Fruit fly (Drosophila melanogaster) whole organism, prepupa: Measurements from ENCODE around the gene CG9667.

Experiments used
- Blimp-1 ChIP-seq: fragments of 200-800 bp; sonication (Bioruptor generic); optimal IDR thresholded peaks from 3 replicates; lab custom pipeline; 2017; ENCODE audit warnings: missing biosample characterization, missing genetic modification characterization, mild to moderate bottlenecking, moderate library complexity, missing genetic modification reagents
- CG10669 ChIP-seq: fragments of 200-800 bp; sonication (Bioruptor generic); optimal IDR thresholded peaks from 3 replicates; lab custom pipeline; 2018; ENCODE audit warnings: missing biosample characterization, mild to moderate bottlenecking, missing genetic modification characterization, moderate library complexity
- CG11294 ChIP-seq: fragments of 200-800 bp; sonication (Bioruptor generic); IDR thresholded peaks from 2 replicates; pipeline ENCODE4 v1.3.6; 2022; ENCODE audit warnings: missing biosample characterization, missing genetic modification characterization
- CG11762 ChIP-seq: fragments of 200-800 bp; sonication (Bioruptor generic); optimal IDR thresholded peaks from 3 replicates; lab custom pipeline; 2016; ENCODE audit warnings: missing biosample characterization, missing genetic modification characterization; ENCODE audit not compliant: insufficient read depth
- CG11902 ChIP-seq: fragments of 200-800 bp; sonication (Bioruptor generic); optimal IDR thresholded peaks from 3 replicates; lab custom pipeline; 2016; ENCODE audit warnings: missing biosample characterization, missing genetic modification characterization
- CG15336 ChIP-seq: fragments of 200-800 bp; sonication (Bioruptor generic); IDR thresholded peaks from 2 replicates; pipeline ENCODE4 v1.3.6; 2022; ENCODE audit warnings: missing biosample characterization, missing genetic modification characterization
- CG16779 ChIP-seq: fragments of 200-800 bp; sonication (Bioruptor generic); optimal IDR thresholded peaks from 3 replicates; lab custom pipeline; 2017; ENCODE audit warnings: missing biosample characterization, mild to moderate bottlenecking, missing genetic modification characterization
- CG3032 ChIP-seq: fragments of 200-800 bp; optimal IDR thresholded peaks from 2 replicates; lab custom pipeline; 2019; ENCODE audit warnings: missing biosample characterization, mild to moderate bottlenecking, missing genetic modification characterization, moderate library complexity
- CG31627 ChIP-seq: fragments of 200-800 bp; sonication (Bioruptor generic); optimal IDR thresholded peaks from 3 replicates; lab custom pipeline; 2016; ENCODE audit warnings: missing biosample characterization, missing genetic modification characterization
- CG32006 ChIP-seq: fragments of 200-800 bp; sonication (Bioruptor generic); optimal IDR thresholded peaks from 3 replicates; lab custom pipeline; 2017; ENCODE audit warnings: missing biosample characterization, mild to moderate bottlenecking, missing genetic modification characterization
- CG34406 ChIP-seq: fragments of 200-800 bp; sonication (Bioruptor generic); optimal IDR thresholded peaks from 3 replicates; lab custom pipeline; 2016; ENCODE audit warnings: missing biosample characterization, missing genetic modification characterization
- CG3919 ChIP-seq: fragments of 200-800 bp; sonication (Bioruptor generic); optimal IDR thresholded peaks from 3 replicates; lab custom pipeline; 2016; ENCODE audit warnings: missing biosample characterization, missing genetic modification characterization
- CG4318 ChIP-seq: fragments of 200-800 bp; sonication (Bioruptor generic); optimal IDR thresholded peaks from 3 replicates; lab custom pipeline; 2017; ENCODE audit warnings: missing biosample characterization, mild to moderate bottlenecking, missing genetic modification characterization
- CG6163 ChIP-seq: fragments of 200-800 bp; sonication (Bioruptor generic); IDR thresholded peaks from 3 replicates; pipeline ENCODE4 v1.3.6; 2022; ENCODE audit warnings: missing biosample characterization, missing genetic modification characterization
- CG6792 ChIP-seq: fragments of 200-800 bp; sonication (Bioruptor generic); optimal IDR thresholded peaks from 3 replicates; lab custom pipeline; 2016; ENCODE audit warnings: missing biosample characterization, missing genetic modification characterization
- CG6808 ChIP-seq: fragments of 200-800 bp; sonication (Bioruptor generic); optimal IDR thresholded peaks from 3 replicates; lab custom pipeline; 2017; ENCODE audit warnings: missing biosample characterization, missing genetic modification characterization, mild to moderate bottlenecking, moderate library complexity, missing genetic modification reagents
- CG6854 ChIP-seq: fragments of 200-800 bp; sonication (Bioruptor generic); optimal IDR thresholded peaks from 2 replicates; lab custom pipeline; 2017; ENCODE audit warnings: missing biosample characterization, mild to moderate bottlenecking, missing genetic modification characterization
- CG7368 ChIP-seq: fragments of 200-800 bp; sonication (Bioruptor generic); optimal IDR thresholded peaks from 3 replicates; lab custom pipeline; 2016; ENCODE audit warnings: missing biosample characterization, missing genetic modification characterization
- CG8119 ChIP-seq: fragments of 200-800 bp; sonication (Bioruptor generic); IDR thresholded peaks from 3 replicates; pipeline ENCODE4 v1.3.6; 2022; ENCODE audit warnings: missing biosample characterization, missing genetic modification characterization
- CG8319 ChIP-seq: fragments of 200-800 bp; sonication (Bioruptor generic); optimal IDR thresholded peaks from 3 replicates; lab custom pipeline; 2016; ENCODE audit warnings: missing biosample characterization, missing genetic modification characterization
- CG8632 ChIP-seq: fragments of 200-800 bp; sonication (Bioruptor generic); optimal IDR thresholded peaks from 3 replicates; lab custom pipeline; 2016; ENCODE audit warnings: missing biosample characterization, missing genetic modification characterization
- CG9139 ChIP-seq: fragments of 200-800 bp; sonication (Bioruptor generic); optimal IDR thresholded peaks from 3 replicates; lab custom pipeline; 2017; ENCODE audit warnings: missing biosample characterization, mild to moderate bottlenecking, missing genetic modification characterization
- Eip75B ChIP-seq: fragments of 200-800 bp; sonication (Bioruptor generic); optimal IDR thresholded peaks from 3 replicates; lab custom pipeline; 2016; ENCODE audit warnings: missing biosample characterization, missing genetic modification characterization
- Eip78C ChIP-seq: fragments of 200-800 bp; sonication (Bioruptor generic); peaks from one replicate; lab custom pipeline; 2016; ENCODE audit warnings: missing biosample characterization, missing genetic modification characterization
- Eip93F ChIP-seq: fragments of 200-800 bp; sonication (Bioruptor generic); optimal IDR thresholded peaks from 2 replicates; lab custom pipeline; 2016; ENCODE audit warnings: missing biosample characterization, mild to moderate bottlenecking, missing genetic modification characterization
- Ets96B ChIP-seq: fragments of 200-800 bp; optimal IDR thresholded peaks from 2 replicates; lab custom pipeline; 2019; ENCODE audit warnings: missing biosample characterization, mild to moderate bottlenecking, missing genetic modification characterization, moderate library complexity
- Gug ChIP-seq: fragments of 200-800 bp; sonication (Bioruptor generic); IDR thresholded peaks from 2 replicates; pipeline ENCODE4 v1.3.6; 2022; ENCODE audit warnings: missing biosample characterization, missing genetic modification characterization
- Hr38 ChIP-seq: sonication (Bioruptor generic); optimal IDR thresholded peaks from 2 replicates; lab custom pipeline; 2016; ENCODE audit warnings: missing biosample characterization, missing genetic modification characterization
- Hr39 ChIP-seq: fragments of 200-800 bp; sonication (Bioruptor generic); optimal IDR thresholded peaks from 2 replicates; lab custom pipeline; 2016; ENCODE audit warnings: missing biosample characterization, missing genetic modification characterization
- Hr4 ChIP-seq: fragments of 200-800 bp; sonication (Bioruptor generic); optimal IDR thresholded peaks from 3 replicates; lab custom pipeline; 2016; ENCODE audit warnings: missing biosample characterization, missing genetic modification characterization
- Lpt ChIP-seq: fragments of 200-800 bp; sonication (Bioruptor generic); optimal IDR thresholded peaks from 3 replicates; lab custom pipeline; 2016; ENCODE audit warnings: missing biosample characterization, missing genetic modification characterization
- Met ChIP-seq: fragments of 200-800 bp; sonication (Bioruptor generic); optimal IDR thresholded peaks from 3 replicates; lab custom pipeline; 2016; ENCODE audit warnings: missing biosample characterization, missing genetic modification characterization
- Smox ChIP-seq: fragments of 200-800 bp; sonication (Bioruptor generic); optimal IDR thresholded peaks from 3 replicates; lab custom pipeline; 2016; ENCODE audit warnings: missing biosample characterization, missing genetic modification characterization
- Sox14 ChIP-seq: fragments of 200-800 bp; sonication (Bioruptor generic); optimal IDR thresholded peaks from 3 replicates; lab custom pipeline; 2016; ENCODE audit warnings: missing biosample characterization, missing genetic modification characterization
- Sox15 ChIP-seq: fragments of 200-800 bp; sonication (Bioruptor generic); optimal IDR thresholded peaks from 3 replicates; lab custom pipeline; 2016; ENCODE audit warnings: missing biosample characterization, missing genetic modification characterization
- achi ChIP-seq: fragments of 200-800 bp; sonication (Bioruptor generic); optimal IDR thresholded peaks from 3 replicates; lab custom pipeline; 2016; ENCODE audit warnings: missing biosample characterization, missing genetic modification characterization
- acj6 ChIP-seq: fragments of 200-800 bp; sonication (Bioruptor generic); optimal IDR thresholded peaks from 3 replicates; lab custom pipeline; 2016; ENCODE audit warnings: missing biosample characterization, missing genetic modification characterization
- cyc ChIP-seq: fragments of 200-800 bp; sonication (Bioruptor generic); optimal IDR thresholded peaks from 3 replicates; lab custom pipeline; 2016; ENCODE audit warnings: missing biosample characterization, missing genetic modification characterization
- dac ChIP-seq: fragments of 200-800 bp; sonication (Bioruptor generic); optimal IDR thresholded peaks from 2 replicates; lab custom pipeline; 2017; ENCODE audit warnings: missing biosample characterization, mild to moderate bottlenecking, missing genetic modification characterization
- dsx ChIP-seq: fragments of 200-800 bp; optimal IDR thresholded peaks from 3 replicates; lab custom pipeline; 2019; ENCODE audit warnings: missing biosample characterization, mild to moderate bottlenecking, missing genetic modification characterization, moderate library complexity; ENCODE audit not compliant: poor library complexity, severe bottlenecking
- eg ChIP-seq: fragments of 200-800 bp; sonication (Bioruptor generic); IDR thresholded peaks from 3 replicates; pipeline ENCODE4 v1.3.6; 2022; ENCODE audit warnings: missing biosample characterization, missing genetic modification characterization
- esn ChIP-seq: fragments of 200-800 bp; sonication (Bioruptor generic); optimal IDR thresholded peaks from 2 replicates; lab custom pipeline; 2016; ENCODE audit warnings: missing biosample characterization, mild to moderate bottlenecking, missing genetic modification characterization, moderate library complexity
- fd85E ChIP-seq: fragments of 200-800 bp; sonication (Bioruptor generic); optimal IDR thresholded peaks from 3 replicates; lab custom pipeline; 2016; ENCODE audit warnings: missing biosample characterization, missing genetic modification characterization
- fkh ChIP-seq: fragments of 200-800 bp; sonication (Bioruptor generic); optimal IDR thresholded peaks from 3 replicates; lab custom pipeline; 2017; ENCODE audit warnings: missing biosample characterization, mild to moderate bottlenecking, missing genetic modification characterization, moderate library complexity
- lz ChIP-seq: fragments of 200-800 bp; sonication (Bioruptor generic); optimal IDR thresholded peaks from 3 replicates; lab custom pipeline; 2016; ENCODE audit warnings: missing biosample characterization, missing genetic modification characterization
- net ChIP-seq: fragments of 200-800 bp; sonication (Bioruptor generic); optimal IDR thresholded peaks from 3 replicates; lab custom pipeline; 2016; ENCODE audit warnings: missing biosample characterization, missing genetic modification characterization
- salr ChIP-seq, 2 experiments: fragments of 200-800 bp; sonication (Bioruptor generic); optimal IDR thresholded peaks; 3 replicates each; lab custom pipeline; 2016 to 2018; ENCODE audit warnings: missing biosample characterization in 2 of 2, missing genetic modification characterization in 2 of 2, mild to moderate bottlenecking in 1 of 2
- spab ChIP-seq: fragments of 200-800 bp; sonication (Bioruptor generic); optimal IDR thresholded peaks from 2 replicates; lab custom pipeline; 2017; ENCODE audit warnings: missing biosample characterization, mild to moderate bottlenecking, missing genetic modification characterization, missing genetic modification reagents
- ss ChIP-seq, 2 experiments: fragments of 200-800 bp; sonication (Bioruptor generic); optimal IDR thresholded peaks; 2 replicates in 1 of 2; 3 replicates in 1 of 2; lab custom pipeline; 2017 to 2018; ENCODE audit warnings: mild to moderate bottlenecking in 2 of 2, missing biosample characterization in 2 of 2, missing genetic modification characterization in 2 of 2, moderate library complexity in 1 of 2
- svp ChIP-seq: fragments of 200-800 bp; sonication (Bioruptor generic); peaks from one replicate; lab custom pipeline; 2016; ENCODE audit warnings: missing biosample characterization, missing genetic modification characterization
- topi ChIP-seq: fragments of 200-800 bp; sonication (Bioruptor generic); optimal IDR thresholded peaks from 3 replicates; lab custom pipeline; 2016; ENCODE audit warnings: missing biosample characterization, missing genetic modification characterization
- vri ChIP-seq: fragments of 200-800 bp; sonication (Bioruptor generic); optimal IDR thresholded peaks from 3 replicates; lab custom pipeline; 2016; ENCODE audit warnings: missing biosample characterization, mild to moderate bottlenecking, missing genetic modification characterization

Gene CG9667

DNA sequence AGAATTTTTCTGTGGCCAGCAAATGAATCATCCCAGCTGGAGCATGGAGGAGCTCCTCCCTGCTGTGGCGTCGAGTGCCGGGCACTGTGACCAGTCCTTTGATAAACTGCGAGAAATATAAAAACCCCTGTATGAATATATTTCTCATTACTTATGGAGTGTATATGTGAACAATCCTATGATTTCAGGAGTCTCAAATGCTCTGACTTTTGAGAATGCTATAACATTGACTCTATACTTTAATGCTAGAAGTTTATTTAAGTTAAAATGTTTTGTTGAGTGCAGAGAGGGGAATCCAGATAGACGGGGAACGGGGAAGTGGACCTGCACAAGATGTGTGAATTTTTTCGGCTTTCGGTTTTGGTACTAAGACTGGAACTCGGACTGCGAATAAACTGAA is 16.0 kb upstream of the CG9667 start:
- TF ChIP-seq CG4318 (GFP tag; lab: Kevin White, UChicago) (no peak), Hr39 (GFP tag; lab: Kevin White, UChicago) (peak; percentile 78), CG32006 (GFP tag; lab: Kevin White, UChicago) (peak; percentile 3), esn (peak; percentile 80), topi (GFP tag; lab: Kevin White, UChicago) (peak; percentile 74), achi (peak; percentile 54), Sox14 (GFP tag; lab: Kevin White, UChicago) (peak; percentile 72), CG11294 (GFP tag; lab: Robert Waterston, UW) (no peak), CG11902 (GFP tag; lab: Kevin White, UChicago) (peak; percentile 12), CG8119 (GFP tag; lab: Robert Waterston, UW) (0 out of 3 replicates have a peak, but pooled peaks have one; percentile 23), Eip75B (GFP tag; lab: Kevin White, UChicago) (peak; percentile 50), CG9139 (GFP tag; lab: Kevin White, UChicago) (no peak), svp (GFP tag; lab: Kevin White, UChicago) (peak; percentile 83), CG6808 (no peak), CG10669 (GFP tag; lab: Kevin White, UChicago) (peak; percentile 35), CG6163 (GFP tag; lab: Robert Waterston, UW) (peak; percentile 65; the same call in 2 of the 3 replicates), Ets96B (tag; lab: Kevin White, UChicago) (peak; percentile 23), ss (GFP tag; optimal IDR thresholded peaks at IDR 0.05; lab: Kevin White, UChicago) (no peak), CG3919 (GFP tag; lab: Kevin White, UChicago) (peak; percentile 60), dac (GFP tag; lab: Kevin White, UChicago) (no peak), CG6792 (GFP tag; lab: Kevin White, UChicago) (peak; percentile 25), CG15336 (GFP tag; lab: Robert Waterston, UW) (0 out of 2 replicates have a peak, but pooled peaks have one; percentile 24), vri (peak; percentile 68), Eip93F (GFP tag; lab: Kevin White, UChicago) (peak; percentile 59), Sox15 (no peak), CG7368 (GFP tag; lab: Kevin White, UChicago) (no peak), CG8632 (GFP tag; lab: Kevin White, UChicago) (peak; percentile 11), Hr38 (no peak), Hr4 (GFP tag; lab: Kevin White, UChicago) (no peak), dsx (GFP tag; lab: Kevin White, UChicago) (no peak), eg (0 out of 3 replicates have a peak, but pooled peaks have one; percentile 10), Met (GFP tag; lab: Kevin White, UChicago) (peak; percentile 85), spab (GFP tag; lab: Kevin White, UChicago) (peak; percentile 13), Eip78C (GFP tag; lab: Kevin White, UChicago) (peak; percentile 80), net (GFP tag; lab: Kevin White, UChicago) (no peak), lz (GFP tag; lab: Kevin White, UChicago) (peak; percentile 73), CG31627 (peak; percentile 74), acj6 (peak; percentile 44), CG6854 (GFP tag; lab: Kevin White, UChicago) (no peak), Gug (no peak), Smox (GFP tag; lab: Kevin White, UChicago) (peak; percentile 76), cyc (GFP tag; lab: Kevin White, UChicago) (peak; percentile 73), fkh (GFP tag; lab: Kevin White, UChicago) (no peak), CG8319 (no peak), CG16779 (tag; lab: Kevin White, UChicago) (no peak), Lpt (no peak), Blimp-1 (GFP tag; lab: Kevin White, UChicago) (peak; percentile 11), fd85E (GFP tag; lab: Kevin White, UChicago) (no peak), CG11762 (GFP tag; lab: Kevin White, UChicago) (no peak), CG3032 (tag; lab: Kevin White, UChicago) (peak; percentile 31), CG34406 (GFP tag; lab: Kevin White, UChicago) (no peak), salr (GFP tag; optimal IDR thresholded peaks at IDR 0.05; lab: Kevin White, UChicago) (peak in 1 of 2 experiments; percentile 29)
